Worm (Caenorhabditis elegans) whole organism, early embryonic: ENCODE measurements around the gene oig-2.
A peak's percentile ranks its signal among the peaks of the same experiment; 100 is the strongest.

ENCODE experiments used
- B0310.2 ChIP-seq: sonication (generic microtip); optimal IDR thresholded peaks from 2 replicates; lab custom pipeline; 2016; ENCODE audit warnings: mild to moderate bottlenecking, missing genetic modification characterization, missing compliant biosample characterization
- F13C5.2 ChIP-seq: sonication (generic microtip); optimal IDR thresholded peaks from 2 replicates; lab custom pipeline; 2017; ENCODE audit warnings: mild to moderate bottlenecking, missing genetic modification characterization, inconsistent platforms, missing compliant biosample characterization
- aly-1 ChIP-seq: sonication (generic microtip); optimal IDR thresholded peaks from 2 replicates; lab custom pipeline; 2016; ENCODE audit warnings: missing genetic modification characterization, missing compliant biosample characterization
- ama-1 ChIP-seq: fragments of 150-350 bp; optimal IDR thresholded peaks from 2 replicates; lab custom pipeline; 2014
- ceh-13 ChIP-seq: fragments of 200-800 bp; sonication (Bioruptor generic); optimal IDR thresholded peaks from 2 replicates; lab custom pipeline; 2018; ENCODE audit warnings: mild to moderate bottlenecking, missing genetic modification characterization, missing compliant biosample characterization
- ceh-36 ChIP-seq: sonication (generic microtip); optimal IDR thresholded peaks from 2 replicates; lab custom pipeline; 2016; ENCODE audit warnings: missing genetic modification characterization, inconsistent platforms, missing compliant biosample characterization
- ets-7 ChIP-seq: sonication (generic microtip); optimal IDR thresholded peaks from 2 replicates; lab custom pipeline; 2016; ENCODE audit warnings: missing genotype, missing genetic modification characterization, missing compliant biosample characterization
- flt-1 ChIP-seq: fragments of 200-800 bp; sonication (Bioruptor generic); IDR thresholded peaks from 2 replicates; pipeline ENCODE4 v1.3.6; 2022; ENCODE audit warnings: missing genetic modification characterization, missing compliant biosample characterization
- hmbx-1 ChIP-seq: sonication (generic microtip); optimal IDR thresholded peaks from 2 replicates; lab custom pipeline; 2016; ENCODE audit warnings: mild to moderate bottlenecking, missing genetic modification characterization, missing compliant biosample characterization
- hmg-4 ChIP-seq: fragments of 200-800 bp; sonication (Bioruptor generic); optimal IDR thresholded peaks from 2 replicates; lab custom pipeline; 2018; ENCODE audit warnings: mild to moderate bottlenecking, missing genetic modification characterization, missing compliant biosample characterization
- hnd-1 ChIP-seq: sonication (generic microtip); optimal IDR thresholded peaks from 2 replicates; lab custom pipeline; 2016; ENCODE audit warnings: missing genetic modification characterization, missing compliant biosample characterization
- pes-1 ChIP-seq: fragments of 200-800 bp; sonication (Bioruptor generic); IDR thresholded peaks from 2 replicates; pipeline ENCODE4 v1.3.6; 2022; ENCODE audit warnings: missing genetic modification reagents, missing genetic modification characterization, missing compliant biosample characterization
- scrt-1 ChIP-seq: fragments of 200-800 bp; sonication (Bioruptor generic); IDR thresholded peaks from 2 replicates; pipeline ENCODE4 v1.3.6; 2022; ENCODE audit warnings: missing genetic modification characterization, missing compliant biosample characterization
- sea-1 ChIP-seq: fragments of 200-800 bp; sonication (Bioruptor generic); conservative IDR thresholded peaks from 2 replicates; pipeline ENCODE4 v1.3.6; 2022; ENCODE audit warnings: missing genetic modification characterization, missing compliant biosample characterization
- tbx-11 ChIP-seq: fragments of 200-800 bp; sonication (Bioruptor generic); IDR thresholded peaks from 2 replicates; pipeline ENCODE4 v1.3.6; 2022; ENCODE audit warnings: missing genetic modification characterization, missing compliant biosample characterization
- tbx-37 ChIP-seq: fragments of 200-800 bp; sonication (Bioruptor generic); conservative IDR thresholded peaks from 2 replicates; pipeline ENCODE4 v1.3.6; 2022; ENCODE audit warnings: missing genetic modification reagents, missing genetic modification characterization, missing compliant biosample characterization
- tra-4 ChIP-seq: sonication (generic microtip); optimal IDR thresholded peaks from 2 replicates; lab custom pipeline; 2017; ENCODE audit warnings: missing genetic modification characterization, missing compliant biosample characterization

Gene oig-2

DNA sequence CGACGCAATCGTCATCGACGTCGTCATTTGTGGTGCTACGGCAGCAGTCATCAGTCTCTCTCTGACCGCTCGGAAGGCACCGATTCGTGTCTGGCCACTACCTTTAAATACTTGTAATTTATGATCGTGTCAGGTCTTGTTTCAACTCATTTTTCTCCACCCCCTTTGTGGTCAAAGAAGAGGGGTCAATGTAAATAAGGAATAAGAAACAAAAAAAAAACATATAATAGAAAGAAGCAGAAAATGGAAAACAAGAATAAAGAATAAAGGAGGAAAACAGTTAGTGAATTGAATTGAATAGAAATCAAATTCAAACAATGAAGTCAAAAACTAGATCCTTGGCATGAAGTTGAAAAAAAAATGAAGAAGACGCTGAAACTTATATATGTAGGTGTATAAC is 7.2 kb downstream of the oig-2 start, which contains the start of gene Y38F1A.8:
Gene Y38F1A.8, minus strand, starts transcription at position 101 of the 400 bp plus-strand sequence.
- TF ChIP-seq pes-1 (GFP tag; lab: Robert Waterston, UW): no peak
- TF ChIP-seq hmbx-1 (tag; lab: Kevin White, UChicago): no peak
- no peak for TF ChIP-seq F13C5.2 (tag; lab: Kevin White, UChicago)
- TF ChIP-seq ets-7 (tag; lab: Kevin White, UChicago): no peak

ce11 chrII:12997413-12997812 is 10.6 kb downstream of the oig-2 start, which contains the start of gene Y38F1A.7:
Gene Y38F1A.7 (minus strand): TSS chrII:12997804.
- TF ChIP-seq F13C5.2 (tag; lab: Kevin White, UChicago): no peak
- TF ChIP-seq hmg-4 (GFP tag; lab: Kevin White, UChicago): no peak
- TF ChIP-seq ceh-36 (tag; lab: Kevin White, UChicago): no peak
- TF ChIP-seq tra-4 (tag; lab: Kevin White, UChicago): no peak
- no peak for TF ChIP-seq flt-1 (GFP tag; lab: Robert Waterston, UW)
- no peak for TF ChIP-seq aly-1 (tag; lab: Kevin White, UChicago)
- TF ChIP-seq ets-7 (tag; lab: Kevin White, UChicago): no peak
- no peak for TF ChIP-seq ceh-13 (GFP tag; lab: Kevin White, UChicago)
- no peak for TF ChIP-seq scrt-1 (GFP tag; lab: Robert Waterston, UW)
- no peak for TF ChIP-seq tbx-11 (GFP tag; lab: Robert Waterston, UW)
- no peak for TF ChIP-seq B0310.2 (tag; lab: Kevin White, UChicago)
- no peak for TF ChIP-seq pes-1 (GFP tag; lab: Robert Waterston, UW)
- no peak for TF ChIP-seq tbx-37 (GFP tag; lab: Robert Waterston, UW)
- TF ChIP-seq hnd-1 (tag; lab: Kevin White, UChicago): no peak
- no peak for TF ChIP-seq ama-1

DNA sequence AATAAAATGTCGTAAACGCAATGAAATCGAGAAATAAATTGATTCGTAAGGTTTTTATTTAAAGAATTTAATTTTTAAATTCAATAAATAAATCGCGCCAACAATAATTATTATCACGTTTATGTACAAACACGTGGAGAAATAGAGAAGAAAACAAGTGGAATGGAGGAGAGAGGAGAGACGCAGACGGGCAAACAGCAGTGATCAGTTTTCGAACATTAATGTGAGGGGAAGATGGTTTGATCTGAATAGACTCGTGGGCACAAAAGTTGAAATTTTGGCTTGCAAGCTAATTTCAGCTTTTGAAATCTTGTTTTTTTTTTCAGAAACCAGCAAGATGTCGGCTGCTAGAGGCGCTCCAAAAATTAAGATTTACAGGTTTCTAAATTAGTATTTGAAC is 11.7 kb downstream of the oig-2 start, which contains the start of gene hphd-1:
Gene hphd-1, minus strand, starts transcription at position 323 of the 400 bp plus-strand sequence.
- TF ChIP-seq hmg-4 (GFP tag; lab: Kevin White, UChicago): no peak

DNA sequence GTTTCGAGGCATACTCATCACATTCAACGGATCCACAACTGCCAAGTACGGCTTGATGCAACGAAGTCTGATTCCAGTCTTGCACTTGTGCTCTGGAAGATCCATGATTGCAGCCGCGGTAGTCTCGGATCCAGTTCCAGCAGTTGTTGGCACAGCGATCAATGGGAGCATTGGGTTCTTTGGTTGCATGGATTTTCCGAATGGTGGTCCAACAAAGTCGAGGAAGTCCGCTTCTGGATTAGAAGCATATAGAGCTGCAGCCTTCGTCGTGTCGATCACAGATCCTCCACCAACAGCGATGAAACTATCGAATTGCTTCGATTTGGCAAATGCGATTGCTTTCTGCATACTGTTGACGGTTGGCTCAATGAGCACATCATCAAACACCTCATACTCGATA is 12.6 kb downstream of the oig-2 start:
- TF ChIP-seq hmbx-1 (tag; lab: Kevin White, UChicago) (no peak), ets-7 (tag; lab: Kevin White, UChicago) (no peak), pes-1 (GFP tag; lab: Robert Waterston, UW) (no peak), F13C5.2 (tag; lab: Kevin White, UChicago) (no peak), hnd-1 (tag; lab: Kevin White, UChicago) (no peak), ceh-36 (tag; lab: Kevin White, UChicago) (no peak)

ce11 chrII:12994009-12994788 is 13.8 kb downstream of the oig-2 start:
- TF ChIP-seq F13C5.2 (tag; lab: Kevin White, UChicago) (no peak), hmg-4 (GFP tag; lab: Kevin White, UChicago) (no peak), B0310.2 (tag; lab: Kevin White, UChicago) (no peak), tra-4 (tag; lab: Kevin White, UChicago) (no peak), hmbx-1 (tag; lab: Kevin White, UChicago) (no peak), flt-1 (GFP tag; lab: Robert Waterston, UW) (no peak), pes-1 (GFP tag; lab: Robert Waterston, UW) (no peak), ets-7 (tag; lab: Kevin White, UChicago) (no peak), scrt-1 (GFP tag; lab: Robert Waterston, UW) (no peak)

DNA sequence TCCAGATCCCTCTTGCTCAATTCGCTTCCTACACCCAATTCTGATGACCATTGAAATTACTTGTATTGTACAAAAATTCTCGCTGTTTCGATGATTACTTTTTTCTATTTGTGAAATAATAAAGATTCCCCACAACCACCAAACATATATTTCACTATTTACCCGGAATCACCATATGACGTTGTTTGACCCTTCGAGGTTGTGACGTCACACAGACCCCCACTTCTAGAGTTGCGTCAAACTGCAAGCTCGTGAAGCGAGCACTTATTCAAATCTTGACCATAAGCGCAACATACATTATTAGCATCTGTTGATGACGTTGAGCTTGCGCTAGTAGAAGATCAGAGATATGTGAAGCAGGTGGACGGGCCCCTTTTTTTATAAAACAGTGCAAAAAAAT is 15.0 kb downstream of the oig-2 start:
- TF ChIP-seq ceh-13 (GFP tag; lab: Kevin White, UChicago): no peak
- peak; percentile 61 for TF ChIP-seq ama-1
- no peak for TF ChIP-seq tbx-11 (GFP tag; lab: Robert Waterston, UW)

DNA sequence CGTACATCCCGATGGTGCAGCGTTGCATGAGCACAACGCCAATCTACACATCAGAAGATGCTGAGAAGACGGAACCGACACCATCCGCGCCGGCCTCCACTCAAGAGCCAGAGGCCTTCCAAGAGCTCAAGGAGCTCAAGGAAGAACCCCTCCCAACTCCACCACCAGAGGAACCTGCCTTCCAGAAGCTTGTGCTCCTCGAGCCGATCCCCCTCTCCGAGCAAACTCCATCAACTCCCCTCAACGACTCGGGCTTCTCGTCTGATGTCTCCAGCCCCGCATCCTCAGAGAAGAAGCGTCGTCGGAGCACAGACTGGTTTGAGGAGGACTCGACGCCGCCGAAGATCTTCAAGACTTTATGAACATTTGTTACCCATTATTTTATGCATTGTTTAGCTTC is 15.8 kb downstream of the oig-2 start:
- TF ChIP-seq aly-1 (tag; lab: Kevin White, UChicago) (no peak), tbx-37 (GFP tag; lab: Robert Waterston, UW) (no peak), tra-4 (tag; lab: Kevin White, UChicago) (no peak), hmbx-1 (tag; lab: Kevin White, UChicago) (no peak)

ce11 chrII:12991594-12991993 is 16.4 kb downstream of the oig-2 start:
- no peak for TF ChIP-seq hnd-1 (tag; lab: Kevin White, UChicago)
- no peak for TF ChIP-seq sea-1 (GFP tag; lab: Robert Waterston, UW)
- no peak for TF ChIP-seq tbx-37 (GFP tag; lab: Robert Waterston, UW)
- TF ChIP-seq flt-1 (GFP tag; lab: Robert Waterston, UW): no peak
- no peak for TF ChIP-seq aly-1 (tag; lab: Kevin White, UChicago)
- no peak for TF ChIP-seq hmbx-1 (tag; lab: Kevin White, UChicago)
- TF ChIP-seq scrt-1 (GFP tag; lab: Robert Waterston, UW): no peak
- TF ChIP-seq ets-7 (tag; lab: Kevin White, UChicago): no peak
- TF ChIP-seq tra-4 (tag; lab: Kevin White, UChicago): no peak
- no peak for TF ChIP-seq ceh-36 (tag; lab: Kevin White, UChicago)
